Fruit fly (Drosophila melanogaster) whole organism, embryonic: ENCODE measurements around the gene CG5665.

Experiments used
- Atf3 ChIP-seq: fragments of 200-800 bp; sonication (Bioruptor generic); optimal IDR thresholded peaks from 3 replicates; lab custom pipeline; 2016; ENCODE audit warnings: missing biosample characterization, missing genetic modification characterization
- CG10267 ChIP-seq: fragments of 200-800 bp; sonication (Bioruptor generic); optimal IDR thresholded peaks from 2 replicates; lab custom pipeline; 2018; ENCODE audit warnings: missing biosample characterization, mild to moderate bottlenecking, missing genetic modification characterization, moderate library complexity
- CG10543 ChIP-seq: fragments of 200-800 bp; sonication (Bioruptor generic); optimal IDR thresholded peaks from 3 replicates; lab custom pipeline; 2017; ENCODE audit warnings: missing biosample characterization, mild to moderate bottlenecking, missing genetic modification characterization, moderate library complexity
- CG10979 ChIP-seq: fragments of 200-800 bp; sonication (Bioruptor generic); optimal IDR thresholded peaks from 2 replicates; lab custom pipeline; 2018; ENCODE audit warnings: missing biosample characterization, mild to moderate bottlenecking, missing genetic modification characterization, moderate library complexity
- CG11695 ChIP-seq: fragments of 200-800 bp; sonication (Bioruptor generic); IDR thresholded peaks from 3 replicates; pipeline ENCODE4 v1.3.6; 2022; ENCODE audit warnings: missing biosample characterization, missing genetic modification characterization
- CG12104 ChIP-seq: fragments of 200-800 bp; sonication (Bioruptor generic); optimal IDR thresholded peaks from 3 replicates; lab custom pipeline; 2016; ENCODE audit warnings: missing biosample characterization, missing genetic modification characterization
- CG12391 ChIP-seq: fragments of 200-800 bp; sonication (Bioruptor generic); optimal IDR thresholded peaks from 3 replicates; lab custom pipeline; 2018; ENCODE audit warnings: missing biosample characterization, mild to moderate bottlenecking, missing genetic modification characterization, moderate library complexity
- CG12744 ChIP-seq: fragments of 200-800 bp; sonication (Bioruptor generic); optimal IDR thresholded peaks from 2 replicates; lab custom pipeline; 2016; ENCODE audit warnings: missing biosample characterization, missing genetic modification characterization
- CG13123 ChIP-seq: fragments of 200-800 bp; sonication (Bioruptor generic); optimal IDR thresholded peaks from 2 replicates; lab custom pipeline; 2016; ENCODE audit warnings: missing biosample characterization, missing genetic modification characterization
- CG13424 ChIP-seq: fragments of 200-800 bp; sonication (Bioruptor generic); optimal IDR thresholded peaks from 2 replicates; lab custom pipeline; 2019; ENCODE audit warnings: missing biosample characterization, mild to moderate bottlenecking, missing genetic modification characterization, moderate library complexity
- CG14710 ChIP-seq: fragments of 200-800 bp; sonication (Bioruptor generic); optimal IDR thresholded peaks from 3 replicates; lab custom pipeline; 2019; ENCODE audit warnings: missing biosample characterization, mild to moderate bottlenecking, missing genetic modification characterization, moderate library complexity
- CG14860 ChIP-seq: fragments of 200-800 bp; sonication (Bioruptor generic); IDR thresholded peaks from 3 replicates; pipeline ENCODE4 v1.3.6; 2022; ENCODE audit warnings: missing biosample characterization, missing genetic modification characterization; ENCODE audit not compliant: partially characterized antibody
- CG15269 ChIP-seq: fragments of 200-800 bp; sonication (Bioruptor generic); optimal IDR thresholded peaks from 2 replicates; lab custom pipeline; 2018; ENCODE audit warnings: missing biosample characterization, mild to moderate bottlenecking, missing genetic modification characterization, moderate library complexity
- CG15514 ChIP-seq: fragments of 200-800 bp; sonication (Bioruptor generic); optimal IDR thresholded peaks from 3 replicates; lab custom pipeline; 2017; ENCODE audit warnings: missing biosample characterization, missing genetic modification characterization, mild to moderate bottlenecking, moderate library complexity, missing genetic modification reagents
- CG16779 ChIP-seq: fragments of 200-800 bp; sonication (Bioruptor generic); IDR thresholded peaks from 2 replicates; pipeline ENCODE4 v1.3.6; 2022; ENCODE audit warnings: missing biosample characterization, missing genetic modification characterization
- CG16813 ChIP-seq: fragments of 200-800 bp; sonication (Bioruptor generic); IDR thresholded peaks from 3 replicates; pipeline ENCODE4 v1.3.6; 2022; ENCODE audit warnings: missing biosample characterization, missing genetic modification characterization; ENCODE audit not compliant: partially characterized antibody
- CG17186 ChIP-seq: fragments of 200-800 bp; sonication (Bioruptor generic); optimal IDR thresholded peaks from 3 replicates; lab custom pipeline; 2017; ENCODE audit warnings: missing biosample characterization, missing genetic modification reagents, missing genetic modification characterization
- CG17359 ChIP-seq: fragments of 200-800 bp; sonication (Bioruptor generic); optimal IDR thresholded peaks from 3 replicates; lab custom pipeline; 2018; ENCODE audit warnings: missing biosample characterization, mild to moderate bottlenecking, missing genetic modification characterization, moderate library complexity
- CG17568 ChIP-seq: fragments of 200-800 bp; sonication (Bioruptor generic); optimal IDR thresholded peaks from 2 replicates; lab custom pipeline; 2018; ENCODE audit warnings: missing biosample characterization, mild to moderate bottlenecking, missing genetic modification characterization, moderate library complexity
- CG2116 ChIP-seq: fragments of 200-800 bp; sonication (Bioruptor generic); optimal IDR thresholded peaks from 3 replicates; lab custom pipeline; 2018; ENCODE audit warnings: missing biosample characterization, mild to moderate bottlenecking, missing genetic modification characterization
- CG2712 ChIP-seq: fragments of 200-800 bp; optimal IDR thresholded peaks from 3 replicates; lab custom pipeline; 2019; ENCODE audit warnings: missing biosample characterization, mild to moderate bottlenecking, missing genetic modification characterization, moderate library complexity
- CG6791 ChIP-seq: fragments of 200-800 bp; sonication (Bioruptor generic); IDR thresholded peaks from 3 replicates; pipeline ENCODE4 v1.3.6; 2022; ENCODE audit warnings: missing biosample characterization, missing genetic modification characterization; ENCODE audit not compliant: partially characterized antibody
- CG9437 ChIP-seq: fragments of 200-800 bp; sonication (Bioruptor generic); optimal IDR thresholded peaks from 2 replicates; lab custom pipeline; 2018; ENCODE audit warnings: missing biosample characterization, mild to moderate bottlenecking, missing genetic modification characterization
- H15 ChIP-seq: fragments of 200-800 bp; sonication (Bioruptor generic); IDR thresholded peaks from 3 replicates; pipeline ENCODE4 v1.3.6; 2022; ENCODE audit warnings: missing biosample characterization, missing genetic modification characterization
- Hmr ChIP-seq: fragments of 200-800 bp; sonication (Bioruptor generic); optimal IDR thresholded peaks from 3 replicates; lab custom pipeline; 2017; ENCODE audit warnings: mild to moderate bottlenecking, missing biosample characterization, missing genetic modification reagents, missing genetic modification characterization
- Mrtf ChIP-seq: fragments of 200-800 bp; sonication (Bioruptor generic); IDR thresholded peaks from 3 replicates; pipeline ENCODE4 v1.3.6; 2022; ENCODE audit warnings: missing biosample characterization, missing genetic modification characterization
- Nf-YA ChIP-seq: fragments of 200-800 bp; sonication (Bioruptor generic); IDR thresholded peaks from 2 replicates; pipeline ENCODE4 v1.3.6; 2022; ENCODE audit warnings: missing biosample characterization, missing genetic modification characterization
- Six4 ChIP-seq: fragments of 200-800 bp; sonication (Bioruptor generic); optimal IDR thresholded peaks from 2 replicates; lab custom pipeline; 2016; ENCODE audit warnings: missing biosample characterization, missing genetic modification characterization
- bbx ChIP-seq: fragments of 200-800 bp; sonication (Bioruptor generic); IDR thresholded peaks from 2 replicates; pipeline ENCODE4 v1.3.6; 2022; ENCODE audit warnings: missing biosample characterization, missing genetic modification characterization; ENCODE audit not compliant: partially characterized antibody
- bigmax ChIP-seq: fragments of 200-800 bp; sonication (Bioruptor generic); optimal IDR thresholded peaks from 2 replicates; lab custom pipeline; 2018; ENCODE audit warnings: missing biosample characterization, mild to moderate bottlenecking, missing genetic modification characterization
- bowl ChIP-seq: fragments of 200-800 bp; sonication (Bioruptor generic); IDR thresholded peaks from 2 replicates; pipeline ENCODE4 v1.3.6; 2022; ENCODE audit warnings: missing biosample characterization, missing genetic modification characterization
- disco-r ChIP-seq: fragments of 200-800 bp; sonication (Bioruptor generic); optimal IDR thresholded peaks from 2 replicates; lab custom pipeline; 2016; ENCODE audit warnings: missing biosample characterization, missing genetic modification characterization
- en ChIP-seq: fragments of 200-800 bp; sonication (Bioruptor generic); optimal IDR thresholded peaks from 2 replicates; lab custom pipeline; 2016; ENCODE audit warnings: missing biosample characterization, missing genetic modification characterization
- her ChIP-seq: fragments of 200-800 bp; sonication (Bioruptor generic); optimal IDR thresholded peaks from 2 replicates; lab custom pipeline; 2016; ENCODE audit warnings: missing biosample characterization, missing genetic modification characterization
- jigr1 ChIP-seq: fragments of 200-800 bp; sonication (Bioruptor generic); IDR thresholded peaks from 3 replicates; pipeline ENCODE4 v1.3.6; 2022; ENCODE audit warnings: missing biosample characterization, missing genetic modification characterization
- jing ChIP-seq: fragments of 200-800 bp; sonication (Bioruptor generic); optimal IDR thresholded peaks from 2 replicates; lab custom pipeline; 2018; ENCODE audit warnings: missing biosample characterization, mild to moderate bottlenecking, missing genetic modification characterization
- klu ChIP-seq: fragments of 200-800 bp; sonication (Bioruptor generic); IDR thresholded peaks from 2 replicates; pipeline ENCODE4 v1.3.6; 2022; ENCODE audit warnings: missing biosample characterization, missing genetic modification characterization
- mld ChIP-seq: fragments of 200-800 bp; sonication (Bioruptor generic); IDR thresholded peaks from 3 replicates; pipeline ENCODE4 v1.3.6; 2022; ENCODE audit warnings: missing biosample characterization, missing genetic modification characterization; ENCODE audit not compliant: partially characterized antibody
- nerfin-2 ChIP-seq: fragments of 200-800 bp; sonication (Bioruptor generic); IDR thresholded peaks from 2 replicates; pipeline ENCODE4 v1.3.6; 2022; ENCODE audit warnings: missing biosample characterization, missing genetic modification characterization; ENCODE audit not compliant: partially characterized antibody
- p53 ChIP-seq: fragments of 200-800 bp; sonication (Bioruptor generic); optimal IDR thresholded peaks from 2 replicates; lab custom pipeline; 2016; ENCODE audit warnings: missing biosample characterization, missing genetic modification characterization
- row ChIP-seq: fragments of 200-800 bp; sonication (Bioruptor generic); IDR thresholded peaks from 3 replicates; pipeline ENCODE4 v1.3.6; 2022; ENCODE audit warnings: missing biosample characterization, missing genetic modification characterization
- schlank ChIP-seq: fragments of 200-800 bp; sonication (Bioruptor generic); optimal IDR thresholded peaks from 2 replicates; lab custom pipeline; 2018; ENCODE audit warnings: missing biosample characterization, mild to moderate bottlenecking, missing genetic modification characterization
- scrt ChIP-seq: fragments of 200-800 bp; sonication (Bioruptor generic); optimal IDR thresholded peaks from 2 replicates; lab custom pipeline; 2018; ENCODE audit warnings: missing biosample characterization, mild to moderate bottlenecking, missing genetic modification characterization, moderate library complexity
- sens-2 ChIP-seq: fragments of 200-800 bp; sonication (Bioruptor generic); IDR thresholded peaks from 2 replicates; pipeline ENCODE4 v1.3.6; 2022; ENCODE audit warnings: missing biosample characterization, missing genetic modification characterization
- sima ChIP-seq: fragments of 200-800 bp; sonication (Bioruptor generic); optimal IDR thresholded peaks from 2 replicates; lab custom pipeline; 2016; ENCODE audit warnings: missing biosample characterization, missing genetic modification characterization
- sug ChIP-seq: fragments of 200-800 bp; optimal IDR thresholded peaks from 2 replicates; lab custom pipeline; 2019; ENCODE audit warnings: missing biosample characterization, mild to moderate bottlenecking, missing genetic modification characterization, moderate library complexity
- tin ChIP-seq: fragments of 200-800 bp; sonication (Bioruptor generic); optimal IDR thresholded peaks from 3 replicates; lab custom pipeline; 2016; ENCODE audit warnings: missing biosample characterization, missing genetic modification characterization
- tio ChIP-seq: fragments of 200-800 bp; sonication (Bioruptor generic); optimal IDR thresholded peaks from 2 replicates; lab custom pipeline; 2017; ENCODE audit warnings: missing biosample characterization, missing genetic modification characterization, inconsistent platforms
- tx ChIP-seq: fragments of 200-800 bp; sonication (Bioruptor generic); optimal IDR thresholded peaks from 2 replicates; lab custom pipeline; 2016; ENCODE audit warnings: missing biosample characterization, missing genetic modification characterization
- zf30C ChIP-seq: fragments of 200-800 bp; sonication (Bioruptor generic); optimal IDR thresholded peaks from 3 replicates; lab custom pipeline; 2018; ENCODE audit warnings: missing biosample characterization, mild to moderate bottlenecking, missing genetic modification characterization
- zfh1 ChIP-seq: fragments of 200-800 bp; sonication (Bioruptor generic); IDR thresholded peaks from 3 replicates; pipeline ENCODE4 v1.3.6; 2022; ENCODE audit warnings: missing biosample characterization, missing genetic modification characterization

Gene CG5665

dm6 chr3L:20361389-20361788 is 3.1 kb downstream of the CG5665 start, which contains the start of gene Prim2:
TSS of gene Prim2 (minus strand) at chr3L:20361585.
- TF ChIP-seq p53 (no peak), bowl (GFP tag; lab: Robert Waterston, UW) (no peak), CG16779 (no peak), CG15514 (GFP tag; lab: Kevin White, UChicago) (peak; percentile 18), CG17359 (tag; lab: Kevin White, UChicago) (no peak), Atf3 (GFP tag; lab: Kevin White, UChicago) (no peak), klu (no peak), CG2116 (GFP tag; lab: Kevin White, UChicago) (peak; percentile 61), CG17186 (peak; percentile 39), CG13424 (tag; lab: Kevin White, UChicago) (no peak), sens-2 (GFP tag; lab: Robert Waterston, UW) (no peak), mld (no peak), CG13123 (no peak), CG11695 (GFP tag; lab: Robert Waterston, UW) (no peak), CG17568 (GFP tag; lab: Kevin White, UChicago) (no peak), sima (GFP tag; lab: Kevin White, UChicago) (no peak), CG6791 (GFP tag; lab: Robert Waterston, UW) (peak; percentile 69), CG14860 (GFP tag; lab: Robert Waterston, UW) (peak; percentile 61; the same call in 1 of the 3 replicates), CG12744 (GFP tag; lab: Kevin White, UChicago) (no peak), CG14710 (tag; lab: Kevin White, UChicago) (no peak), CG16813 (GFP tag; lab: Robert Waterston, UW) (peak; percentile 59), jing (no peak), CG12104 (GFP tag; lab: Kevin White, UChicago) (no peak), scrt (GFP tag; lab: Kevin White, UChicago) (no peak), row (peak; percentile 20; the same call in 1 of the 3 replicates), en (no peak), nerfin-2 (GFP tag; lab: Robert Waterston, UW) (no peak), CG10979 (no peak), CG15269 (tag; lab: Kevin White, UChicago) (no peak), CG10267 (peak; percentile 21), tin (GFP tag; lab: Kevin White, UChicago) (no peak), Hmr (GFP tag; lab: Kevin White, UChicago) (no peak), Nf-YA (GFP tag; lab: Robert Waterston, UW) (no peak), tio (no peak), sug (tag; lab: Kevin White, UChicago) (no peak), schlank (no peak), H15 (no peak), disco-r (GFP tag; lab: Kevin White, UChicago) (no peak), her (GFP tag; lab: Kevin White, UChicago) (no peak), CG2712 (no peak), CG9437 (no peak), tx (GFP tag; lab: Kevin White, UChicago) (no peak), CG10543 (GFP tag; lab: Kevin White, UChicago) (no peak), zf30C (GFP tag; lab: Kevin White, UChicago) (no peak), jigr1 (GFP tag; lab: Robert Waterston, UW) (no peak), zfh1 (GFP tag; lab: Robert Waterston, UW) (no peak), bbx (GFP tag; lab: Robert Waterston, UW) (peak; percentile 68), CG12391 (tag; lab: Kevin White, UChicago) (no peak), Six4 (GFP tag; lab: Kevin White, UChicago) (no peak), Mrtf (no peak), bigmax (GFP tag; lab: Kevin White, UChicago) (no peak)
